Worm (Caenorhabditis elegans): ENCODE measurements around the gene gst-23.

gst-23 gene

DNA sequence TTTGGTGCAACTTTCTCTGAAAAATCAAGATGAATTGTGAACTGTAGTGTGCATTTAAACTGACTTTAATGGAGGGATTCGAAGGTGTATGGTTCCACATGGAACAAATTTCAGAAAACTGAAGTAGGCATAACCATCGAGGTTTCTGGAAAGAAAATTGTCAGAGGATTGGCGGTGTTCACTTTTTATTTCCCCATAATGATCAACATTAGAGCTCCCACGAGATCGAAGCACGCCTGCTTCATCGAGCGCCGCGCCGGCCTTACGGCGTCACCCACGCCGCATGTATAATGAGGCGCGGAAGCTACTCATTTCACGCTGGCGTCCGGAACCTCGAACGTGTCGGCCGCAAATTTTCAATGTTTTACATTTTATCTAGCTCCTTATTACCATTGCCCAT lies 45.0 kb downstream of the gst-23 start:
- no peak for TF ChIP-seq D1046.2 (GFP tag; IDR thresholded peaks at IDR 0.05)
- peak; percentile 34 for TF ChIP-seq aha-1 (tag)
- TF ChIP-seq R02D3.7 (tag; optimal IDR thresholded peaks at IDR 0.05), result no peak
- TF ChIP-seq unc-130 (GFP tag; optimal IDR thresholded peaks at IDR 0.05), result no peak
- TF ChIP-seq ceh-28 (tag; optimal IDR thresholded peaks at IDR 0.05), result no peak
- no peak for TF ChIP-seq snpc-4 (tag; optimal IDR thresholded peaks at IDR 0.05)
- 0 out of 4 replicates have a peak, but pooled peaks of 1 of the 2 experiments have one; percentile 13 for TF ChIP-seq madf-5 (GFP tag; IDR thresholded peaks at IDR 0.05)

ce11 chrV:3289267-3289666 lies 46.2 kb downstream of the gst-23 start, which contains the start of gene F35F10.6:
Gene F35F10.6, minus strand, starts transcription at chrV:3289367.
- no peak for TF ChIP-seq dve-1 (tag; optimal IDR thresholded peaks at IDR 0.05; ENCODE audit: insufficient read depth)
- TF ChIP-seq madf-5 (GFP tag; IDR thresholded peaks at IDR 0.05), result no peak
- no peak for TF ChIP-seq ama-1 (optimal IDR thresholded peaks at IDR 0.05)
- no peak for TF ChIP-seq mxl-3 (GFP tag; optimal IDR thresholded peaks at IDR 0.05)
- no peak for TF ChIP-seq F10B5.3 (tag; optimal IDR thresholded peaks at IDR 0.05)
- no peak for TF ChIP-seq nhr-25 (tag; optimal IDR thresholded peaks at IDR 0.05; ENCODE audit: borderline replicate concordance, insufficient read depth)
- TF ChIP-seq zag-1 (tag; optimal IDR thresholded peaks at IDR 0.05), result no peak
- no peak for TF ChIP-seq daf-12 (tag; optimal IDR thresholded peaks at IDR 0.05)
- TF ChIP-seq nhr-77 (tag; optimal IDR thresholded peaks at IDR 0.05), result no peak
- no peak for TF ChIP-seq nhr-11 (tag; optimal IDR thresholded peaks at IDR 0.05)
- no peak for TF ChIP-seq sdz-12 (GFP tag; optimal IDR thresholded peaks at IDR 0.05)
- TF ChIP-seq daf-8 (GFP tag; IDR thresholded peaks at IDR 0.05), result no peak
- TF ChIP-seq F49E8.2 (tag; optimal IDR thresholded peaks at IDR 0.05; ENCODE audit: borderline replicate concordance), result no peak
- no peak for TF ChIP-seq nhr-76 (tag; optimal IDR thresholded peaks at IDR 0.05)
- no peak for TF ChIP-seq ceh-28 (tag; optimal IDR thresholded peaks at IDR 0.05)
- TF ChIP-seq pha-4 (GFP tag; IDR thresholded peaks at IDR 0.05), result no peak
- no peak for TF ChIP-seq pha-4 (tag; optimal IDR thresholded peaks at IDR 0.05)
- TF ChIP-seq lin-1 (GFP tag; IDR thresholded peaks at IDR 0.05), result no peak
- TF ChIP-seq gei-8 (GFP tag; optimal IDR thresholded peaks at IDR 0.05), result no peak
- no peak for TF ChIP-seq Y5F2A.4 (GFP tag; optimal IDR thresholded peaks at IDR 0.05)
- TF ChIP-seq dmd-9 (GFP tag; IDR thresholded peaks at IDR 0.05), result no peak

Measured in whole organism, L4 larva.